Fruit fly (Drosophila melanogaster): ENCODE measurements around the gene sob.

DNA sequence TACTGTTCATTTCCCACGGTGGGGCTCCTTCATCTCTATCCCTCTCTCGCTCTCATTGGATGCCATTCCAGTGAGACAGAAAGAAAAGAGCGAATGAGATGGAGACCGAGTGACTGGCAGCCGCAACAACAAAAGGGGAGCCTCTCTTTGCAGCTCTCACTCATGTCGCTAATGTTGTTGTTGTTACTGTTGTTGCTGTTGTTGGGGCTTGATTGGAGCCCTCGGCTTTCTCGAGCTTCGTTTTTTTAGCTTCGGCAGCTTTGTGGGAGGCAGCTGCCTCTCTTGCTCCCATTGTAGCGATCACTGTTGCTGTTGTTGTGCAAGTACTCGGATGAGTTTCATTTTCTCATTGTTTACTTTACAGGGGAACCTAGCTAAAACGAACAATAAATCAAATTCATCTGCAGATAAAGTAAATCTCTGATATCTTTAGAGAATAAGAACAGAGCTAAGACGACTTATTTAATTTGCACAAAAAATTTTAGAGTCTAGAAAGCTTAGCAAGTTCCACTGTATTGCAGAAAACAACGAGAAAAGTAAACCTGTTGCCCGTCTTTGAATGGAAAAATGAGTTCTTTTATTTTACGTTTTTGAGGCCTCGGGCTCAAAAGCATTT is 46.2 kb downstream of the sob start:
- TF ChIP-seq ttk (optimal IDR thresholded peaks at IDR 0.05) (no peak), psq (optimal IDR thresholded peaks at IDR 0.05) (no peak), Myc (optimal IDR thresholded peaks at IDR 0.05) (no peak)

All from Kc167 (cell line).